Fruit fly (Drosophila melanogaster) whole organism, embryonic: ENCODE results near the gene baf.

Experiments
- Ada2b ChIP-seq: fragments of 200-800 bp; sonication (Bioruptor generic); IDR thresholded peaks from 2 replicates; pipeline ENCODE4 v1.3.6; 2022; ENCODE audit warnings: missing biosample characterization, missing genetic modification characterization
- Bdp1 ChIP-seq: fragments of 200-800 bp; sonication (Bioruptor generic); optimal IDR thresholded peaks from 3 replicates; lab custom pipeline; 2016; ENCODE audit warnings: missing biosample characterization, missing genetic modification characterization
- CG11504 ChIP-seq: fragments of 200-800 bp; sonication (Bioruptor generic); optimal IDR thresholded peaks from 3 replicates; lab custom pipeline; 2019; ENCODE audit warnings: missing biosample characterization, mild to moderate bottlenecking, missing genetic modification characterization, moderate library complexity
- CG11560 ChIP-seq: fragments of 200-800 bp; sonication (Bioruptor generic); IDR thresholded peaks from 3 replicates; pipeline ENCODE4 v1.3.6; 2022; ENCODE audit warnings: missing biosample characterization, missing genetic modification characterization
- CG12391 ChIP-seq: fragments of 200-800 bp; sonication (Bioruptor generic); optimal IDR thresholded peaks from 3 replicates; lab custom pipeline; 2018; ENCODE audit warnings: missing biosample characterization, mild to moderate bottlenecking, missing genetic modification characterization, moderate library complexity
- CG12744 ChIP-seq: fragments of 200-800 bp; sonication (Bioruptor generic); optimal IDR thresholded peaks from 2 replicates; lab custom pipeline; 2016; ENCODE audit warnings: missing biosample characterization, missing genetic modification characterization
- CG12942 ChIP-seq: fragments of 200-800 bp; sonication (Bioruptor generic); optimal IDR thresholded peaks from 3 replicates; lab custom pipeline; 2016; ENCODE audit warnings: missing biosample characterization, missing genetic modification characterization
- CG13287 ChIP-seq: fragments of 200-800 bp; sonication (Bioruptor generic); IDR thresholded peaks from 2 replicates; pipeline ENCODE4 v1.3.6; 2022; ENCODE audit warnings: missing biosample characterization, missing genetic modification characterization; ENCODE audit not compliant: partially characterized antibody
- CG15601 ChIP-seq: fragments of 200-800 bp; sonication (Bioruptor generic); optimal IDR thresholded peaks from 3 replicates; lab custom pipeline; 2019; ENCODE audit warnings: missing biosample characterization, mild to moderate bottlenecking, missing genetic modification characterization, moderate library complexity
- CG16815 ChIP-seq: fragments of 200-800 bp; sonication (Bioruptor generic); optimal IDR thresholded peaks from 3 replicates; lab custom pipeline; 2017; ENCODE audit warnings: missing biosample characterization, mild to moderate bottlenecking, missing genetic modification characterization
- CG1832 ChIP-seq: fragments of 200-800 bp; sonication (Bioruptor generic); optimal IDR thresholded peaks from 2 replicates; lab custom pipeline; 2017; ENCODE audit warnings: missing biosample characterization, mild to moderate bottlenecking, missing genetic modification characterization, inconsistent platforms
- CG30403 ChIP-seq: fragments of 200-800 bp; sonication (Bioruptor generic); optimal IDR thresholded peaks from 3 replicates; lab custom pipeline; 2016; ENCODE audit warnings: missing biosample characterization, missing genetic modification characterization
- CG31224 ChIP-seq: fragments of 200-800 bp; sonication (Bioruptor generic); IDR thresholded peaks from 2 replicates; pipeline ENCODE4 v1.3.6; 2022; ENCODE audit warnings: missing biosample characterization, missing genetic modification characterization
- CG32532 ChIP-seq: fragments of 200-800 bp; sonication (Bioruptor generic); IDR thresholded peaks from 2 replicates; pipeline ENCODE4 v1.3.6; 2022; ENCODE audit warnings: missing biosample characterization, missing genetic modification characterization
- CG4617 ChIP-seq: fragments of 200-800 bp; sonication (Bioruptor generic); optimal IDR thresholded peaks from 3 replicates; lab custom pipeline; 2016; ENCODE audit warnings: missing biosample characterization, missing genetic modification characterization, borderline replicate concordance
- CG6654 ChIP-seq: fragments of 200-800 bp; sonication (Bioruptor generic); optimal IDR thresholded peaks from 2 replicates; lab custom pipeline; 2017; ENCODE audit warnings: missing biosample characterization, mild to moderate bottlenecking, missing genetic modification characterization
- CG6765 ChIP-seq: fragments of 200-800 bp; sonication (Bioruptor generic); optimal IDR thresholded peaks from 3 replicates; lab custom pipeline; 2017; ENCODE audit warnings: missing biosample characterization, mild to moderate bottlenecking, missing genetic modification characterization
- CG6813 ChIP-seq: fragments of 200-800 bp; sonication (Bioruptor generic); optimal IDR thresholded peaks from 2 replicates; lab custom pipeline; 2017; ENCODE audit warnings: missing biosample characterization, missing genetic modification characterization, mild to moderate bottlenecking, moderate library complexity, missing genetic modification reagents
- CG7271 ChIP-seq: fragments of 200-800 bp; sonication (Bioruptor generic); optimal IDR thresholded peaks from 2 replicates; lab custom pipeline; 2018; ENCODE audit warnings: missing biosample characterization, mild to moderate bottlenecking, missing genetic modification characterization, moderate library complexity
- CG7963 ChIP-seq: fragments of 200-800 bp; sonication (Bioruptor generic); IDR thresholded peaks from 3 replicates; pipeline ENCODE4 v1.3.6; 2022; ENCODE audit warnings: missing biosample characterization, missing genetic modification characterization; ENCODE audit not compliant: partially characterized antibody
- CG8765 ChIP-seq: fragments of 200-800 bp; sonication (Bioruptor generic); IDR thresholded peaks from 2 replicates; pipeline ENCODE4 v1.3.6; 2022; ENCODE audit warnings: missing biosample characterization, missing genetic modification characterization
- CG8924 ChIP-seq: fragments of 200-800 bp; optimal IDR thresholded peaks from 3 replicates; lab custom pipeline; 2019; ENCODE audit warnings: missing biosample characterization, mild to moderate bottlenecking, missing genetic modification characterization, moderate library complexity
- CG9215 ChIP-seq: fragments of 200-800 bp; sonication (Bioruptor generic); IDR thresholded peaks from 2 replicates; pipeline ENCODE4 v1.3.6; 2022; ENCODE audit warnings: missing biosample characterization, missing genetic modification characterization
- CG9609 ChIP-seq: fragments of 200-800 bp; sonication (Bioruptor generic); optimal IDR thresholded peaks from 3 replicates; lab custom pipeline; 2016; ENCODE audit warnings: missing biosample characterization, missing genetic modification characterization
- CG9727 ChIP-seq: fragments of 200-800 bp; sonication (Bioruptor generic); optimal IDR thresholded peaks from 3 replicates; lab custom pipeline; 2017; ENCODE audit warnings: missing biosample characterization, mild to moderate bottlenecking, missing genetic modification characterization
- CG9797 ChIP-seq: fragments of 200-800 bp; sonication (Bioruptor generic); optimal IDR thresholded peaks from 3 replicates; lab custom pipeline; 2018; ENCODE audit warnings: missing biosample characterization, mild to moderate bottlenecking, missing genetic modification characterization
- CoRest ChIP-seq: fragments of 200-800 bp; sonication (Bioruptor generic); optimal IDR thresholded peaks from 3 replicates; lab custom pipeline; 2018; ENCODE audit warnings: missing biosample characterization, mild to moderate bottlenecking, missing genetic modification characterization, moderate library complexity
- D19A ChIP-seq: fragments of 200-800 bp; optimal IDR thresholded peaks from 3 replicates; lab custom pipeline; 2019; ENCODE audit warnings: missing biosample characterization, mild to moderate bottlenecking, missing genetic modification characterization, moderate library complexity
- Dp ChIP-seq: fragments of 200-800 bp; sonication (Bioruptor generic); optimal IDR thresholded peaks from 2 replicates; lab custom pipeline; 2018; ENCODE audit warnings: missing biosample characterization, mild to moderate bottlenecking, missing genetic modification characterization, moderate library complexity
- Ets97D ChIP-seq: fragments of 200-800 bp; sonication (Bioruptor generic); optimal IDR thresholded peaks from 3 replicates; lab custom pipeline; 2016; ENCODE audit warnings: missing biosample characterization, missing genetic modification characterization
- MBD-R2 ChIP-seq: fragments of 200-800 bp; sonication (Bioruptor generic); IDR thresholded peaks from 2 replicates; pipeline ENCODE4 v1.3.6; 2022; ENCODE audit warnings: missing biosample characterization, missing genetic modification characterization
- MESR4 ChIP-seq: fragments of 200-800 bp; sonication (Bioruptor generic); optimal IDR thresholded peaks from 2 replicates; lab custom pipeline; 2018; ENCODE audit warnings: missing biosample characterization, mild to moderate bottlenecking, missing genetic modification characterization, moderate library complexity
- ase ChIP-seq: fragments of 200-800 bp; sonication (Bioruptor generic); IDR thresholded peaks from 3 replicates; pipeline ENCODE4 v1.3.6; 2022; ENCODE audit warnings: missing biosample characterization, missing genetic modification characterization
- bcd ChIP-seq: fragments of 200-800 bp; sonication (Bioruptor generic); optimal IDR thresholded peaks from 2 replicates; lab custom pipeline; 2017; ENCODE audit warnings: missing biosample characterization, mild to moderate bottlenecking, missing genetic modification characterization
- bowl ChIP-seq: fragments of 200-800 bp; sonication (Bioruptor generic); IDR thresholded peaks from 2 replicates; pipeline ENCODE4 v1.3.6; 2022; ENCODE audit warnings: missing biosample characterization, missing genetic modification characterization
- bsh ChIP-seq, 2 experiments: fragments of 200-800 bp; sonication (Bioruptor generic); optimal IDR thresholded peaks; 2 replicates each; lab custom pipeline; 2017 to 2018; ENCODE audit warnings: mild to moderate bottlenecking in 2 of 2, missing biosample characterization in 2 of 2, missing genetic modification characterization in 2 of 2, moderate library complexity in 1 of 2
- btn ChIP-seq: fragments of 200-800 bp; sonication (Bioruptor generic); optimal IDR thresholded peaks from 2 replicates; lab custom pipeline; 2016; ENCODE audit warnings: missing biosample characterization, missing genetic modification characterization
- chinmo ChIP-seq: fragments of 200-800 bp; sonication (Bioruptor generic); IDR thresholded peaks from 4 replicates; pipeline ENCODE4 v1.3.6; 2022; ENCODE audit warnings: missing biosample characterization, missing genetic modification characterization; ENCODE audit not compliant: partially characterized antibody
- gce ChIP-seq: fragments of 200-800 bp; sonication (Bioruptor generic); IDR thresholded peaks from 3 replicates; pipeline ENCODE4 v1.3.6; 2022; ENCODE audit warnings: missing biosample characterization, missing genetic modification characterization
- gfzf ChIP-seq: fragments of 200-800 bp; sonication (Bioruptor generic); optimal IDR thresholded peaks from 2 replicates; lab custom pipeline; 2016; ENCODE audit warnings: missing biosample characterization, mild to moderate bottlenecking, missing genetic modification characterization, moderate library complexity
- hb ChIP-seq: fragments of 200-800 bp; sonication (Bioruptor generic); IDR thresholded peaks from 3 replicates; pipeline ENCODE4 v1.3.6; 2022; ENCODE audit warnings: missing biosample characterization, missing genetic modification characterization; ENCODE audit not compliant: partially characterized antibody
- inv ChIP-seq: fragments of 200-800 bp; sonication (Bioruptor generic); IDR thresholded peaks from 2 replicates; pipeline ENCODE4 v1.3.6; 2022; ENCODE audit warnings: missing biosample characterization, missing genetic modification characterization; ENCODE audit not compliant: partially characterized antibody
- kah ChIP-seq: fragments of 200-800 bp; sonication (Bioruptor generic); optimal IDR thresholded peaks from 2 replicates; lab custom pipeline; 2018; ENCODE audit warnings: missing biosample characterization, mild to moderate bottlenecking, missing genetic modification characterization
- phol ChIP-seq: fragments of 200-800 bp; sonication (Bioruptor generic); optimal IDR thresholded peaks from 3 replicates; lab custom pipeline; 2018; ENCODE audit warnings: missing biosample characterization, mild to moderate bottlenecking, missing genetic modification characterization, moderate library complexity
- psq ChIP-seq: fragments of 200-800 bp; sonication (Bioruptor generic); optimal IDR thresholded peaks from 2 replicates; lab custom pipeline; 2017; ENCODE audit warnings: missing biosample characterization, missing genetic modification characterization
- pum ChIP-seq: fragments of 200-800 bp; sonication (Bioruptor generic); optimal IDR thresholded peaks from 2 replicates; lab custom pipeline; 2016; ENCODE audit warnings: missing biosample characterization, missing genetic modification characterization
- pzg ChIP-seq: fragments of 200-800 bp; sonication (Bioruptor generic); optimal IDR thresholded peaks from 3 replicates; lab custom pipeline; 2018; ENCODE audit warnings: missing biosample characterization, mild to moderate bottlenecking, missing genetic modification characterization, moderate library complexity
- zf30C ChIP-seq: fragments of 200-800 bp; sonication (Bioruptor generic); optimal IDR thresholded peaks from 3 replicates; lab custom pipeline; 2018; ENCODE audit warnings: missing biosample characterization, mild to moderate bottlenecking, missing genetic modification characterization

Gene baf

dm6 chr2L:8071112-8071976 is 42.1 kb downstream of the baf start, which contains the start of gene poe (continued):
- TF ChIP-seq CG12942 (GFP tag; lab: Kevin White, UChicago) (no peak), CG13287 (GFP tag; lab: Robert Waterston, UW) (peak; percentile 43), CG32532 (GFP tag; lab: Robert Waterston, UW) (peak; percentile 76), CG6813 (GFP tag; lab: Kevin White, UChicago) (peak; percentile 36), CG30403 (GFP tag; lab: Kevin White, UChicago) (peak; percentile 47), CoRest (tag; lab: Kevin White, UChicago) (peak; percentile 40), CG31224 (GFP tag; lab: Robert Waterston, UW) (peak; percentile 67), gfzf (peak; percentile 81), Bdp1 (no peak), btn (GFP tag; lab: Kevin White, UChicago) (no peak), psq (GFP tag; lab: Kevin White, UChicago) (peak; percentile 7), CG9215 (GFP tag; lab: Robert Waterston, UW) (peak; percentile 30; the same call in 1 of the 2 replicates), hb (GFP tag; lab: Robert Waterston, UW) (no peak), CG6765 (GFP tag; lab: Kevin White, UChicago) (peak; percentile 29), inv (GFP tag; lab: Robert Waterston, UW) (no peak), CG7963 (GFP tag; lab: Robert Waterston, UW) (no peak), CG4617 (peak; percentile 57), CG6654 (GFP tag; lab: Kevin White, UChicago) (no peak), ase (GFP tag; lab: Robert Waterston, UW) (peak; percentile 63), Ada2b (GFP tag; lab: Robert Waterston, UW) (peak; percentile 24; the same call in 1 of the 2 replicates), phol (peak; percentile 53), bcd (GFP tag; lab: Kevin White, UChicago) (no peak), CG1832 (GFP tag; lab: Kevin White, UChicago) (no peak), bsh (GFP tag; optimal IDR thresholded peaks at IDR 0.05; lab: Kevin White, UChicago) (peak in 1 of 2 experiments; percentile 35), D19A (no peak)

dm6 chr2L:8072692-8073091 is 43.4 kb downstream of the baf start, which contains the start of the genes MED20 and Trf:
Gene MED20, minus strand, starts transcription at chr2L:8072848.
Gene Trf, plus strand, starts transcription at chr2L:8072895.
- TF ChIP-seq chinmo (GFP tag; lab: Robert Waterston, UW) (0 out of 4 replicates have a peak, but pooled peaks have one; percentile 77), CG9609 (GFP tag; lab: Kevin White, UChicago) (no peak), CG12744 (no peak), MESR4 (GFP tag; lab: Kevin White, UChicago) (peak; percentile 29), zf30C (GFP tag; lab: Kevin White, UChicago) (peak; percentile 43), pzg (GFP tag; lab: Kevin White, UChicago) (peak; percentile 71), CG9797 (GFP tag; lab: Kevin White, UChicago) (peak; percentile 73), CG11560 (tag; lab: Robert Waterston, UW) (no peak), CG12391 (tag; lab: Kevin White, UChicago) (no peak), pum (GFP tag; lab: Kevin White, UChicago) (no peak), kah (GFP tag; lab: Kevin White, UChicago) (no peak), CG8924 (peak; percentile 12), CG13287 (GFP tag; lab: Robert Waterston, UW) (peak; percentile 63; the same call in 1 of the 2 replicates), CG8765 (GFP tag; lab: Robert Waterston, UW) (no peak), bowl (no peak), Ets97D (peak; percentile 7), CG15601 (tag; lab: Kevin White, UChicago) (no peak), CG9727 (GFP tag; lab: Kevin White, UChicago) (no peak), gce (no peak), Dp (peak; percentile 17), CG7271 (no peak), CG16815 (GFP tag; lab: Kevin White, UChicago) (no peak), CG11504 (tag; lab: Kevin White, UChicago) (no peak), MBD-R2 (GFP tag; lab: Robert Waterston, UW) (peak; percentile 94)
